Worm (Caenorhabditis elegans): ENCODE results near the gene swt-1.

The swt-1 gene

ce11 chrIV:266148-266547 is 41.2 kb upstream of the swt-1 start, which contains the start of gene T21D12.12:
Gene T21D12.12, plus strand, starts transcription at chrIV:266448.
- TF ChIP-seq ham-2 (GFP tag; optimal IDR thresholded peaks at IDR 0.05) (no peak), sem-2 (GFP tag; optimal IDR thresholded peaks at IDR 0.05) (no peak), sptf-1 (tag; optimal IDR thresholded peaks at IDR 0.05) (no peak), elt-3 (tag; optimal IDR thresholded peaks at IDR 0.05) (no peak), nhr-2 (tag; optimal IDR thresholded peaks at IDR 0.05) (no peak), ztf-11 (tag; optimal IDR thresholded peaks at IDR 0.05) (no peak), mep-1 (tag; optimal IDR thresholded peaks at IDR 0.05) (no peak), unc-120 (tag; optimal IDR thresholded peaks at IDR 0.05; ENCODE audit: poor library complexity, severe bottlenecking) (no peak), ceh-39 (tag; optimal IDR thresholded peaks at IDR 0.05) (no peak), mab-5 (tag; optimal IDR thresholded peaks at IDR 0.05) (no peak), nhr-76 (tag; optimal IDR thresholded peaks at IDR 0.05) (no peak), zip-8 (tag; optimal IDR thresholded peaks at IDR 0.05) (no peak), ceh-83 (GFP tag; optimal IDR thresholded peaks at IDR 0.05) (no peak), nhr-28 (tag; optimal IDR thresholded peaks at IDR 0.05) (no peak), unc-62 (GFP tag; optimal IDR thresholded peaks at IDR 0.05) (no peak), nhr-12 (tag; optimal IDR thresholded peaks at IDR 0.05) (no peak), ces-1 (GFP tag; optimal IDR thresholded peaks at IDR 0.05) (no peak), lin-32 (GFP tag; optimal IDR thresholded peaks at IDR 0.05) (no peak)

DNA sequence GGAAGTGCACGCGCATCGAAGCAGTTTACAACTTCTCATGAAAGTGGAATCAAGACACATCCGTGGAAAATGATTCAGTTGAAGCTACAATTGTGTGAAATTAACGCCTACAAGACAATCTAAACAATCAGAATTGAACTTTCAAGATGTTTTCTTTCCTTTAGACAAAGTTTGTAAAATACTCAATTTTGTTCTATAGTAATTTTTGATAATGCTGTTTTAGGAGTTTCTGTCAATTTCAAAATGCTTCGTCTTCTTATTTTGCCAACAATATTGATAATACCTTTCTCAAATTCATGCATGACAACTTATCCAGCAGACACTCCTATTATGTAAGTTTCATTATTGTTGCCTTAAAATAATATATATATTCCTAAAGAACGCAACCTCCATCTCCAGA is 38.2 kb upstream of the swt-1 start, which contains the start of gene T21D12.11:
TSS of gene T21D12.11 (plus strand) at position 301 of the 400 bp plus-strand sequence.
- TF ChIP-seq nhr-2 (tag; optimal IDR thresholded peaks at IDR 0.05) (no peak), ces-1 (GFP tag; optimal IDR thresholded peaks at IDR 0.05) (no peak), elt-3 (tag; optimal IDR thresholded peaks at IDR 0.05) (no peak), ceh-39 (tag; optimal IDR thresholded peaks at IDR 0.05) (no peak), snpc-4 (tag; optimal IDR thresholded peaks at IDR 0.05) (no peak), ztf-11 (tag; optimal IDR thresholded peaks at IDR 0.05) (no peak), flh-1 (GFP tag; optimal IDR thresholded peaks at IDR 0.05) (no peak), nhr-237 (tag; optimal IDR thresholded peaks at IDR 0.05) (no peak), lin-13 (tag; optimal IDR thresholded peaks at IDR 0.05) (no peak), pha-4 (tag; optimal IDR thresholded peaks at IDR 0.05) (no peak), nhr-28 (tag; optimal IDR thresholded peaks at IDR 0.05) (no peak)

DNA sequence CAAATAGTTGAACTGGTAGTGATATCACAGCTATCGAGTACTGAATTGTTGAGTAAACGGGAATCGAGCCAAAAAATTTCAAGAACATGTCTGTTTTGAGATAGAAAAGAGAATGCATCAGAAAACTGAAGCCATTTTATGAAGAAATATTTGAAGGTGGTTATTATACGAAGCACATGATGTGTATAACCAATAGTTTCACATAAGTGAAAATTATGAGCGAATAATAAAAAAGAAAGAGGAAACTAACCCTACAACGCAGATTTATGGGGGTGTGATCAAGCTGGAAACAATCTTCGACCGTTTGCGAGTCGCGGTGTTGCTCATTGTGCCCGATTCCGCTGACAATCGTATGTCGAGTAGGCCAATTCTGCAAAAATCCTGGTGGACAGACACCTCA is 34.0 kb upstream of the swt-1 start, which contains the start of gene srh-282:
TSS of gene srh-282 (minus strand) at position 101 of the 400 bp plus-strand sequence.
- TF ChIP-seq ceh-39 (tag; optimal IDR thresholded peaks at IDR 0.05) (no peak), nhr-237 (tag; optimal IDR thresholded peaks at IDR 0.05) (no peak), mep-1 (tag; optimal IDR thresholded peaks at IDR 0.05) (no peak), tbx-8 (GFP tag; optimal IDR thresholded peaks at IDR 0.05) (no peak), hlh-1 (tag; optimal IDR thresholded peaks at IDR 0.05) (no peak)

ce11 chrIV:274185-274584 is 33.1 kb upstream of the swt-1 start, which contains the start of gene sma-10:
Gene sma-10, plus strand, starts transcription at chrIV:274420.
- TF ChIP-seq nhr-237 (tag; optimal IDR thresholded peaks at IDR 0.05) (no peak), ceh-83 (GFP tag; optimal IDR thresholded peaks at IDR 0.05) (no peak), ces-1 (GFP tag; optimal IDR thresholded peaks at IDR 0.05) (no peak), nhr-12 (tag; optimal IDR thresholded peaks at IDR 0.05) (no peak), mep-1 (tag; optimal IDR thresholded peaks at IDR 0.05) (no peak), drap-1 (GFP tag; optimal IDR thresholded peaks at IDR 0.05) (no peak), ceh-39 (tag; optimal IDR thresholded peaks at IDR 0.05) (no peak), mls-2 (tag; optimal IDR thresholded peaks at IDR 0.05) (no peak), tbx-8 (GFP tag; optimal IDR thresholded peaks at IDR 0.05) (no peak), snpc-4 (tag; optimal IDR thresholded peaks at IDR 0.05) (no peak)

DNA sequence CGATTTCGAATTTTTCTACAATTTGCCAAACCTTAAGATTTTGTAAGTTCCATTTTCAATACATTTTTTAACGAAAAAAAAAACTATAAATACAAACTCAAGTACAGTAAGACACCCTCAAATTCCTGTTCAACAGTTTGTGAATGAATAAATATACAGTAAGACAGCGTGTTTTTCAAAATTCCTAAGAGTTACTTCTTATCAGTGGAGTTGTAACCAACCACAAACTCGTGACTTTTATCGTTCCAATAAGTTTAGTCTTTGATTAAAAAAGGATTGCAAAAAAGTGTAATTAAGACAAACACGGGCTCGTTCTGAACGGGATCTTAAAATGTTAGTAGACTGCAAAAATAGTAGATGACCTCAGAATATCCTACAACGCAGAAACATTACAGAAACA is 32.2 kb upstream of the swt-1 start:
- TF ChIP-seq blmp-1 (tag; optimal IDR thresholded peaks at IDR 0.05) (no peak), ham-2 (GFP tag; optimal IDR thresholded peaks at IDR 0.05) (no peak), nhr-2 (tag; optimal IDR thresholded peaks at IDR 0.05) (no peak), nhr-237 (tag; optimal IDR thresholded peaks at IDR 0.05) (no peak), zip-8 (tag; optimal IDR thresholded peaks at IDR 0.05) (no peak), lsy-2 (tag; optimal IDR thresholded peaks at IDR 0.05) (no peak), sem-2 (GFP tag; optimal IDR thresholded peaks at IDR 0.05) (no peak), nhr-28 (tag; optimal IDR thresholded peaks at IDR 0.05) (no peak), flh-1 (GFP tag; optimal IDR thresholded peaks at IDR 0.05) (no peak), unc-39 (tag; optimal IDR thresholded peaks at IDR 0.05) (no peak), cnd-1 (tag; optimal IDR thresholded peaks at IDR 0.05) (no peak), mls-2 (tag; optimal IDR thresholded peaks at IDR 0.05) (no peak), nhr-12 (tag; optimal IDR thresholded peaks at IDR 0.05) (no peak), tbx-8 (GFP tag; optimal IDR thresholded peaks at IDR 0.05) (no peak), drap-1 (GFP tag; optimal IDR thresholded peaks at IDR 0.05) (no peak), elt-1 (tag; optimal IDR thresholded peaks at IDR 0.05; ENCODE audit: borderline replicate concordance, insufficient read depth) (no peak)
